Worm (Caenorhabditis elegans) whole organism, L4 larva: ENCODE measurements around the gene W02H3.1.

Experiments
- F10B5.3 ChIP-seq: sonication (generic microtip); optimal IDR thresholded peaks from 2 replicates; lab custom pipeline; 2016; ENCODE audit warnings: mild to moderate bottlenecking, missing genetic modification characterization, missing compliant biosample characterization
- F26F4.8 ChIP-seq: fragments of 200-800 bp; sonication (Bioruptor generic); conservative IDR thresholded peaks from 2 replicates; pipeline ENCODE4 v1.3.6; 2022; ENCODE audit warnings: missing genetic modification characterization, missing compliant biosample characterization
- F37D6.2 ChIP-seq: sonication (generic microtip); optimal IDR thresholded peaks from 2 replicates; lab custom pipeline; 2016; ENCODE audit warnings: mild to moderate bottlenecking, missing genetic modification characterization, missing compliant biosample characterization
- R02D3.7 ChIP-seq: fragments of 150-350 bp; sonication (generic microtip); optimal IDR thresholded peaks from 3 replicates; lab custom pipeline; 2014; ENCODE audit warnings: missing biosample characterization, missing genetic modification characterization
- Y5F2A.4 ChIP-seq: fragments of 200-800 bp; sonication (Bioruptor generic); optimal IDR thresholded peaks from 2 replicates; lab custom pipeline; 2018; ENCODE audit warnings: mild to moderate bottlenecking, missing genetic modification characterization, missing compliant biosample characterization
- arid-1 ChIP-seq: fragments of 200-800 bp; sonication (Bioruptor generic); conservative IDR thresholded peaks from 2 replicates; pipeline ENCODE4 v1.3.6; 2022; ENCODE audit warnings: missing genetic modification reagents, missing genetic modification characterization, missing compliant biosample characterization
- attf-4 ChIP-seq: sonication (generic microtip); optimal IDR thresholded peaks from 3 replicates; lab custom pipeline; 2017; ENCODE audit warnings: missing biosample characterization, missing genetic modification characterization
- ceh-32 ChIP-seq: sonication (generic microtip); optimal IDR thresholded peaks from 2 replicates; lab custom pipeline; 2016; ENCODE audit warnings: mild to moderate bottlenecking, missing genetic modification characterization, missing compliant biosample characterization; ENCODE audit not compliant: poor library complexity
- ceh-82 ChIP-seq: sonication (generic microtip); optimal IDR thresholded peaks from 2 replicates; lab custom pipeline; 2017; ENCODE audit warnings: missing biosample characterization, missing genetic modification characterization
- daf-16 ChIP-seq, 3 experiments: sonication (generic microtip); optimal IDR thresholded peaks; 2 replicates each; lab custom pipeline; 2016 to 2017; ENCODE audit warnings: missing genetic modification characterization in 3 of 3, missing genetic modification reagents in 3 of 3, mild to moderate bottlenecking in 2 of 3, missing compliant biosample characterization in 2 of 3, missing biosample characterization in 1 of 3, moderate library complexity in 1 of 3
- daf-8 ChIP-seq: fragments of 200-800 bp; sonication (Bioruptor generic); IDR thresholded peaks from 2 replicates; pipeline ENCODE4 v1.3.6; 2022; ENCODE audit warnings: missing genetic modification characterization, missing compliant biosample characterization
- dpl-1 ChIP-seq: fragments of 150-350 bp; optimal IDR thresholded peaks from 2 replicates; lab custom pipeline; 2014; ENCODE audit warnings: missing biosample characterization, missing genetic modification reagents, missing genetic modification characterization
- dve-1 ChIP-seq: sonication (generic microtip); optimal IDR thresholded peaks from 2 replicates; lab custom pipeline; 2017; ENCODE audit warnings: antibody characterized with exemption, mild to moderate bottlenecking, missing genetic modification characterization, missing compliant biosample characterization; ENCODE audit not compliant: insufficient read depth
- egl-27 ChIP-seq: sonication (generic microtip); optimal IDR thresholded peaks from 3 replicates; lab custom pipeline; 2017; ENCODE audit warnings: missing biosample characterization, missing genetic modification reagents, missing genetic modification characterization
- egl-43 ChIP-seq: fragments of 200-800 bp; sonication (Bioruptor generic); IDR thresholded peaks from 2 replicates; pipeline ENCODE4 v1.3.6; 2022; ENCODE audit warnings: missing genetic modification reagents, missing genetic modification characterization, missing compliant biosample characterization
- gei-8 ChIP-seq: fragments of 200-800 bp; sonication (Bioruptor generic); optimal IDR thresholded peaks from 2 replicates; lab custom pipeline; 2018; ENCODE audit warnings: mild to moderate bottlenecking, missing genetic modification characterization, missing compliant biosample characterization
- hlh-11 ChIP-seq: fragments of 200-800 bp; sonication (Bioruptor generic); optimal IDR thresholded peaks from 2 replicates; lab custom pipeline; 2018; ENCODE audit warnings: mild to moderate bottlenecking, missing genetic modification characterization, missing compliant biosample characterization
- hlh-30 ChIP-seq: sonication (generic microtip); optimal IDR thresholded peaks from 2 replicates; lab custom pipeline; 2017; ENCODE audit warnings: antibody characterized with exemption, mild to moderate bottlenecking, missing genetic modification characterization, missing compliant biosample characterization; ENCODE audit not compliant: insufficient read depth
- lin-38 ChIP-seq: fragments of 200-800 bp; sonication (Bioruptor generic); IDR thresholded peaks from 2 replicates; pipeline ENCODE4 v1.3.6; 2022; ENCODE audit warnings: missing genetic modification reagents, missing genetic modification characterization, missing compliant biosample characterization
- lin-39 ChIP-seq: fragments of 150-350 bp; optimal IDR thresholded peaks from 2 replicates; lab custom pipeline; 2014; ENCODE audit warnings: missing biosample characterization, missing genetic modification reagents, missing genetic modification characterization
- lir-3 ChIP-seq: sonication (generic microtip); optimal IDR thresholded peaks from 2 replicates; lab custom pipeline; 2016; ENCODE audit warnings: mild to moderate bottlenecking, missing genetic modification characterization, missing compliant biosample characterization
- madf-5 ChIP-seq, 2 experiments: fragments of 200-800 bp; sonication (Bioruptor generic); IDR thresholded peaks; 2 replicates each; pipeline ENCODE4 v1.3.6; 2022; ENCODE audit warnings: missing compliant biosample characterization in 2 of 2, missing genetic modification characterization in 2 of 2
- mep-1 ChIP-seq: fragments of 150-350 bp; sonication (generic microtip); optimal IDR thresholded peaks from 3 replicates; lab custom pipeline; 2014; ENCODE audit warnings: missing biosample characterization, missing genetic modification characterization
- mes-2 ChIP-seq: sonication (generic microtip); optimal IDR thresholded peaks from 2 replicates; lab custom pipeline; 2016; ENCODE audit warnings: missing genotype, mild to moderate bottlenecking, missing genetic modification characterization, missing compliant biosample characterization; ENCODE audit not compliant: poor library complexity, severe bottlenecking
- mxl-2 ChIP-seq: fragments of 200-800 bp; sonication (Bioruptor generic); conservative IDR thresholded peaks from 2 replicates; pipeline ENCODE4 v1.3.6; 2022; ENCODE audit warnings: missing genetic modification reagents, missing genetic modification characterization, missing compliant biosample characterization
- mxl-3 ChIP-seq: fragments of 200-800 bp; sonication (Bioruptor generic); optimal IDR thresholded peaks from 2 replicates; lab custom pipeline; 2018; ENCODE audit warnings: mild to moderate bottlenecking, missing genetic modification characterization, missing compliant biosample characterization
- nhr-28 ChIP-seq: fragments of 150-350 bp; optimal IDR thresholded peaks from 2 replicates; lab custom pipeline; 2014; ENCODE audit warnings: missing biosample characterization, missing genetic modification characterization
- nhr-76 ChIP-seq: fragments of 150-350 bp; optimal IDR thresholded peaks from 2 replicates; lab custom pipeline; 2014; ENCODE audit warnings: missing biosample characterization, missing genetic modification characterization
- pqm-1 ChIP-seq: sonication (generic microtip); optimal IDR thresholded peaks from 2 replicates; lab custom pipeline; 2017; ENCODE audit warnings: missing biosample characterization, missing genetic modification characterization
- skn-1 ChIP-seq: fragments of 150-350 bp; optimal IDR thresholded peaks from 2 replicates; lab custom pipeline; 2014; ENCODE audit warnings: missing biosample characterization, missing genetic modification characterization
- snpc-4 ChIP-seq: fragments of 150-350 bp; optimal IDR thresholded peaks from 2 replicates; lab custom pipeline; 2014; ENCODE audit warnings: missing biosample characterization, missing genetic modification characterization
- spr-3 ChIP-seq: fragments of 200-800 bp; sonication (Bioruptor generic); optimal IDR thresholded peaks from 2 replicates; lab custom pipeline; 2018; ENCODE audit warnings: mild to moderate bottlenecking, missing genetic modification characterization, missing compliant biosample characterization
- tra-1 ChIP-seq: fragments of 200-800 bp; sonication (Bioruptor generic); IDR thresholded peaks from 2 replicates; pipeline ENCODE4 v1.3.6; 2022; ENCODE audit warnings: missing genetic modification reagents, missing genetic modification characterization, missing compliant biosample characterization
- unc-62 ChIP-seq, 3 experiments: fragments of 150-350 bp in 1 of 3; sonication (generic microtip); optimal IDR thresholded peaks in 2 of 3; peaks in 1 of 3; 1 replicate in 1 of 3; 2 replicates in 2 of 3; lab custom pipeline; 2014 to 2017; ENCODE audit warnings: missing biosample characterization in 3 of 3, missing genetic modification characterization in 3 of 3, missing genetic modification reagents in 3 of 3, missing genotype in 1 of 3
- zfp-2 ChIP-seq: sonication (generic microtip); optimal IDR thresholded peaks from 2 replicates; lab custom pipeline; 2016; ENCODE audit warnings: mild to moderate bottlenecking, missing genetic modification characterization, missing compliant biosample characterization
- zfp-3 ChIP-seq: fragments of 200-800 bp; sonication (Bioruptor generic); conservative IDR thresholded peaks from 2 replicates; pipeline ENCODE4 v1.3.6; 2022; ENCODE audit warnings: missing genetic modification reagents, missing genetic modification characterization, missing compliant biosample characterization
- zip-11 ChIP-seq: fragments of 200-800 bp; sonication (Bioruptor generic); IDR thresholded peaks from 2 replicates; pipeline ENCODE4 v1.3.6; 2022; ENCODE audit warnings: missing genetic modification characterization, missing compliant biosample characterization
- zip-2 ChIP-seq: fragments of 150-350 bp; optimal IDR thresholded peaks from 2 replicates; lab custom pipeline; 2014; ENCODE audit warnings: missing biosample characterization, missing genetic modification characterization

Gene W02H3.1

ce11 chrX:11080170-11080728 lies 25.0 kb downstream of the W02H3.1 start, which contains the start of gene sulp-7:
TSS of gene sulp-7 (plus strand) at chrX:11080678.
- no peak for TF ChIP-seq zip-2
- TF ChIP-seq dpl-1 (GFP tag; lab: Kevin White, UChicago), result no peak
- TF ChIP-seq nhr-76 (tag; lab: Kevin White, UChicago), result no peak
- no peak for TF ChIP-seq F26F4.8
- TF ChIP-seq pqm-1 (tag; lab: Kevin White, UChicago), result peak; percentile 33
- no peak for TF ChIP-seq egl-43 (GFP tag; lab: Robert Waterston, UW)
- no peak for TF ChIP-seq egl-27 (tag; lab: Kevin White, UChicago)
- no peak for TF ChIP-seq skn-1 (tag; lab: Kevin White, UChicago)
- TF ChIP-seq unc-62 (GFP tag; optimal IDR thresholded peaks at IDR 0.05 in 1 of 2; lab: Kevin White, UChicago), result no peak
- TF ChIP-seq unc-62 (tag; optimal IDR thresholded peaks at IDR 0.05; lab: Kevin White, UChicago), result no peak
- no peak for TF ChIP-seq daf-8 (GFP tag; lab: Robert Waterston, UW)
- peak; percentile 9 for TF ChIP-seq mxl-3 (GFP tag; lab: Kevin White, UChicago)
- no peak for TF ChIP-seq attf-4
- peak in 1 of 2 experiments; percentile 20 for TF ChIP-seq daf-16 (GFP tag; optimal IDR thresholded peaks at IDR 0.05; lab: Kevin White, UChicago)
- peak; percentile 44 for TF ChIP-seq daf-16 (tag; optimal IDR thresholded peaks at IDR 0.05; lab: Kevin White, UChicago)
- TF ChIP-seq hlh-30 (tag; lab: Kevin White, UChicago), result peak; percentile 65
- TF ChIP-seq zip-11 (GFP tag; lab: Robert Waterston, UW), result no peak
- no peak for TF ChIP-seq lin-39 (tag; lab: Kevin White, UChicago)
- TF ChIP-seq mes-2 (tag; lab: Kevin White, UChicago), result no peak
- TF ChIP-seq zfp-2 (tag; lab: Kevin White, UChicago), result no peak
- TF ChIP-seq nhr-28, result peak; percentile 44
- no peak for TF ChIP-seq gei-8 (GFP tag; lab: Kevin White, UChicago)
- TF ChIP-seq dve-1 (tag; lab: Kevin White, UChicago), result no peak
- TF ChIP-seq hlh-11 (tag; lab: Kevin White, UChicago), result peak; percentile 11
- no peak for TF ChIP-seq F37D6.2
- no peak for TF ChIP-seq lir-3 (tag; lab: Kevin White, UChicago)
- TF ChIP-seq tra-1 (GFP tag; lab: Robert Waterston, UW), result no peak
- no peak for TF ChIP-seq lin-38
- TF ChIP-seq R02D3.7 (tag; lab: Kevin White, UChicago), result no peak
- no peak for TF ChIP-seq mep-1 (tag; lab: Kevin White, UChicago)
- TF ChIP-seq madf-5 (GFP tag; IDR thresholded peaks at IDR 0.05; lab: Robert Waterston, UW), result no peak
- no peak for TF ChIP-seq arid-1 (GFP tag; lab: Robert Waterston, UW)
- no peak for TF ChIP-seq ceh-82 (tag; lab: Kevin White, UChicago)
- no peak for TF ChIP-seq mxl-2
- TF ChIP-seq Y5F2A.4 (GFP tag; lab: Kevin White, UChicago), result no peak
- no peak for TF ChIP-seq snpc-4 (tag; lab: Kevin White, UChicago)
- no peak for TF ChIP-seq zfp-3 (GFP tag; lab: Robert Waterston, UW)
- no peak for TF ChIP-seq spr-3
- no peak for TF ChIP-seq F10B5.3 (tag; lab: Kevin White, UChicago)
- no peak for TF ChIP-seq ceh-32
- TF ChIP-seq, all 104 proteins: peak for 6

- TF ChIP-seq mes-2 (tag; lab: Kevin White, UChicago) (no peak), unc-62 (GFP tag; optimal IDR thresholded peaks at IDR 0.05 in 1 of 2; lab: Kevin White, UChicago) (no peak), unc-62 (tag; optimal IDR thresholded peaks at IDR 0.05; lab: Kevin White, UChicago) (no peak), arid-1 (GFP tag; lab: Robert Waterston, UW) (no peak)
Measured at ce11 chrX:11079667-11080066, 25.6 kb downstream of the W02H3.1 start, which contains the start of gene W04G3.13. TSS of gene W04G3.13 (minus strand) at chrX:11079767.
